Worm (Caenorhabditis elegans): ENCODE measurements around the gene srj-8.

- no peak for TF ChIP-seq ama-1 (optimal IDR thresholded peaks at IDR 0.05)
- TF ChIP-seq dmd-4 (tag; optimal IDR thresholded peaks at IDR 0.05; ENCODE audit: borderline replicate concordance), result no peak
- no peak for TF ChIP-seq fkh-10 (GFP tag; optimal IDR thresholded peaks at IDR 0.05)
- TF ChIP-seq pag-3 (tag; optimal IDR thresholded peaks at IDR 0.05; ENCODE audit: borderline replicate concordance), result no peak
- TF ChIP-seq tbx-2 (tag; optimal IDR thresholded peaks at IDR 0.05), result no peak
Measured at ce11 chrV:3273156-3273555, 25.5 kb downstream of the srj-8 start, which contains the start of gene T28A11.20.
